Worm (Caenorhabditis elegans): ENCODE results near the gene cyp-33C1.

Gene cyp-33C1

ce11 chrV:2214428-2215038 is 35.2 kb downstream of the cyp-33C1 start, which contains the start of gene nhr-184:
TSS of gene nhr-184 (minus strand) at chrV:2214478.
- no peak for TF ChIP-seq zip-8 (tag; optimal IDR thresholded peaks at IDR 0.05)
- peak; percentile 6 for TF ChIP-seq pha-4 (tag; optimal IDR thresholded peaks at IDR 0.05)

ce11 chrV:2215352-2215751 is 36.0 kb downstream of the cyp-33C1 start, which contains the start of gene nstp-8:
TSS of gene nstp-8 (plus strand) at chrV:2215652.
- no peak for TF ChIP-seq blmp-1 (tag; optimal IDR thresholded peaks at IDR 0.05)
- TF ChIP-seq mep-1 (tag; optimal IDR thresholded peaks at IDR 0.05) = no peak
- TF ChIP-seq flh-1 (GFP tag; optimal IDR thresholded peaks at IDR 0.05) = no peak

- TF ChIP-seq sem-2 (GFP tag; optimal IDR thresholded peaks at IDR 0.05) (no peak), blmp-1 (tag; optimal IDR thresholded peaks at IDR 0.05) (no peak), mls-2 (tag; optimal IDR thresholded peaks at IDR 0.05) (no peak), snpc-4 (tag; optimal IDR thresholded peaks at IDR 0.05) (no peak), zip-8 (tag; optimal IDR thresholded peaks at IDR 0.05) (no peak), unc-120 (tag; optimal IDR thresholded peaks at IDR 0.05; ENCODE audit: poor library complexity, severe bottlenecking) (no peak), lin-13 (tag; optimal IDR thresholded peaks at IDR 0.05) (no peak), bed-3 (GFP tag; optimal IDR thresholded peaks at IDR 0.05) (no peak), nhr-28 (tag; optimal IDR thresholded peaks at IDR 0.05) (no peak), ztf-11 (tag; optimal IDR thresholded peaks at IDR 0.05) (no peak), lsy-2 (tag; optimal IDR thresholded peaks at IDR 0.05) (no peak)
Observed at ce11 chrV:2216927-2217326, 37.6 kb downstream of the cyp-33C1 start.

ce11 chrV:2218803-2219202 is 39.5 kb downstream of the cyp-33C1 start, which contains the start of gene nhr-56:
TSS of gene nhr-56 (plus strand) at chrV:2219004.
- TF ChIP-seq nhr-237 (tag; optimal IDR thresholded peaks at IDR 0.05) (peak; percentile 44), ceh-39 (tag; optimal IDR thresholded peaks at IDR 0.05) (no peak), pha-4 (tag; optimal IDR thresholded peaks at IDR 0.05) (peak; percentile 89), mls-2 (tag; optimal IDR thresholded peaks at IDR 0.05) (no peak)

ce11 chrV:2221764-2222163 is 42.5 kb downstream of the cyp-33C1 start, which contains the start of gene nhr-128:
TSS of gene nhr-128 (plus strand) at chrV:2222064.
- no peak for TF ChIP-seq M03D4.4 (tag; optimal IDR thresholded peaks at IDR 0.05)
- no peak for TF ChIP-seq mab-5 (tag; optimal IDR thresholded peaks at IDR 0.05)
- no peak for TF ChIP-seq ztf-11 (tag; optimal IDR thresholded peaks at IDR 0.05)
- TF ChIP-seq mep-1 (tag; optimal IDR thresholded peaks at IDR 0.05) = no peak
- no peak for TF ChIP-seq zip-8 (tag; optimal IDR thresholded peaks at IDR 0.05)
- TF ChIP-seq blmp-1 (tag; optimal IDR thresholded peaks at IDR 0.05) = no peak
- no peak for TF ChIP-seq lin-13 (tag; optimal IDR thresholded peaks at IDR 0.05)
- no peak for TF ChIP-seq sem-2 (GFP tag; optimal IDR thresholded peaks at IDR 0.05)
- TF ChIP-seq elt-1 (tag; optimal IDR thresholded peaks at IDR 0.05; ENCODE audit: borderline replicate concordance, insufficient read depth) = no peak
- TF ChIP-seq elt-3 (tag; optimal IDR thresholded peaks at IDR 0.05) = no peak
- no peak for TF ChIP-seq snpc-4 (tag; optimal IDR thresholded peaks at IDR 0.05)
- TF ChIP-seq hlh-1 (tag; optimal IDR thresholded peaks at IDR 0.05) = no peak

ce11 chrV:2225130-2225529 is 45.8 kb downstream of the cyp-33C1 start, which contains the start of gene nhr-103:
TSS of gene nhr-103 (plus strand) at chrV:2225430.
- TF ChIP-seq nhr-12 (tag; optimal IDR thresholded peaks at IDR 0.05) (no peak), unc-39 (tag; optimal IDR thresholded peaks at IDR 0.05) (no peak), tbx-8 (GFP tag; optimal IDR thresholded peaks at IDR 0.05) (no peak), nhr-2 (tag; optimal IDR thresholded peaks at IDR 0.05) (no peak), unc-120 (tag; optimal IDR thresholded peaks at IDR 0.05; ENCODE audit: poor library complexity, severe bottlenecking) (no peak)

- TF ChIP-seq unc-120 (tag; optimal IDR thresholded peaks at IDR 0.05; ENCODE audit: poor library complexity, severe bottlenecking) (no peak), lsy-2 (tag; optimal IDR thresholded peaks at IDR 0.05) (no peak), bed-3 (GFP tag; optimal IDR thresholded peaks at IDR 0.05) (no peak)
Observed at ce11 chrV:2226903-2227302, 47.6 kb downstream of the cyp-33C1 start, which contains the start of gene nhr-18. TSS of gene nhr-18 (plus strand) at chrV:2227203.

ce11 chrV:2228781-2229180 is 49.5 kb downstream of the cyp-33C1 start, which contains the start of gene nhr-126:
TSS of gene nhr-126 (plus strand) at chrV:2229081.
- TF ChIP-seq elt-1 (tag; optimal IDR thresholded peaks at IDR 0.05; ENCODE audit: borderline replicate concordance, insufficient read depth) (no peak), mab-5 (tag; optimal IDR thresholded peaks at IDR 0.05) (no peak), nhr-28 (tag; optimal IDR thresholded peaks at IDR 0.05) (no peak), ceh-43 (GFP tag; optimal IDR thresholded peaks at IDR 0.05) (no peak), drap-1 (GFP tag; optimal IDR thresholded peaks at IDR 0.05) (no peak), sem-2 (GFP tag; optimal IDR thresholded peaks at IDR 0.05) (no peak), sptf-1 (tag; optimal IDR thresholded peaks at IDR 0.05) (no peak), blmp-1 (tag; optimal IDR thresholded peaks at IDR 0.05) (no peak)
